Fruit fly (Drosophila melanogaster) S2 (cell line): Measurements from ENCODE around the gene VhaAC45RP.

Experiments
- CG8478 ChIP-seq: fragments of >200 bp; optimal IDR thresholded peaks from 2 replicates; lab custom pipeline; 2018
- CTCF ChIP-seq, 2 experiments: fragments of >200 bp; optimal IDR thresholded peaks; 2 replicates each; lab custom pipeline; 2018

Gene VhaAC45RP

dm6 chr3R:30170671-30171667 lies 4.8 kb upstream of the VhaAC45RP start, which contains the start of gene Rsod:
Gene Rsod, minus strand, starts transcription at chr3R:30171207.
- TF ChIP-seq CTCF (optimal IDR thresholded peaks at IDR 0.05; lab: Kevin White, UChicago) = no peak
- no peak for TF ChIP-seq CG8478 (lab: Kevin White, UChicago)

DNA sequence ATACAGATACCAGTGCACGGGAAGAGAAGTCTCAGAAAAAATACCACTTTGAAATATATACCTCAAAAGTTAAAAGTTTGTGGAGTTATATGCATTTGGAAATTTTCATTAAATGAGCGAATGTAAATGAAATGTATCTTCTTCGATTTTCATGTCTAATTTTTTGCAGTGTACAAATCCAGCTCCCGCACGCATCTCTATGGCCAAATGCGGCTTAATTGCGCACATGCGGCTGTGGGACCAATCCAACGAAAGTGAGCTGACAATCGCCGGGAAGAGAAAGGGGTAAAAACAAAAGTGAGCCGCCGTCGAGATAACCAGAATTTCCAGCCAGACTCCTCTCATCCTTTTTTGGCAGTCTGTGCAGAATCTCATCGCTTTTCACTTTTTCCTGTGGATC lies 2.1 kb downstream of the VhaAC45RP start:
- TF ChIP-seq CTCF (optimal IDR thresholded peaks at IDR 0.05; lab: Kevin White, UChicago) = no peak
- no peak for TF ChIP-seq CG8478 (lab: Kevin White, UChicago)

DNA sequence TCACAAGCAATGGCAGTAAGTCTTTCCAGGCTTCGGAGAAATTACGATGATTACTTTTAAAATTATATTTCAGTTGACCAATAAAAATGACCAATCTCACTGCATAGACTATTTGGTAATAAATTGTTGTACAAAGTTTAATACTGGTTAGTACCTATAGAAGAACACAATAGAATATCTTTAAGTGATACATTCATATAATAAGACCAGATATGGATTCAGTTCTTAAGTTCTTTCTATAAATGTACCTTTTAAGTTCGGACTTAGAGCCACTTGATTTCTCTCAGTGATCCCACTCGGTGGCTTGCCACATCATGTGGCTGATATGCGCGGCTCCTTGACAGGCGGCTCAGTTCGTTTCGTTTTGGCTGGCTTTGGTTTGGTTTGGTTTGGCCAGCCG lies 3.0 kb downstream of the VhaAC45RP start:
- TF ChIP-seq CTCF (optimal IDR thresholded peaks at IDR 0.05; lab: Kevin White, UChicago) (no peak), CG8478 (lab: Kevin White, UChicago) (no peak)

dm6 chr3R:30160312-30160942 lies 5.8 kb downstream of the VhaAC45RP start, which contains the start of gene CG11498:
Gene CG11498, minus strand, starts transcription at chr3R:30160473.
- TF ChIP-seq CG8478 (lab: Kevin White, UChicago) (no peak), CTCF (optimal IDR thresholded peaks at IDR 0.05; lab: Kevin White, UChicago) (no peak)

DNA sequence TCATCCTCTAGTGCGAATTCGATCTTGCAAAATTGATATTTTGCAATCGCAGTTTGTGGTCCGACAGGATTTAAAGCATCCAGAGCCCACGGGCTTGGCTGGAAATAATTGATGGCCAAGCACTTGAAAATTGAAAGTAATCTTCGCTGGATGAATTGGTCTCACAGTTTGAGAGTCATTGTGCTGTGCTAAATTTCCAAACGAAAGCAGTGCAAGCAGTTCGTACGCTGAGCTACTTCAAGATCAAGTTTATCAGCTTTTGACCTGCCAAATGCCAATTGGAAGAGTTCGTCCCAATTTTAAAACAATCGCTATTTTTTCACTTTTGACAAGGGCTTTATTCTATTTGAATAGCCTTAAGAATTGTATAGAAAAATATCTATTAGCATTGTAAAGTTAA lies 12.4 kb downstream of the VhaAC45RP start:
- TF ChIP-seq CTCF (optimal IDR thresholded peaks at IDR 0.05; lab: Kevin White, UChicago) (peak in 1 of 2 experiments; percentile 56), CG8478 (lab: Kevin White, UChicago) (no peak)

- TF ChIP-seq CTCF (optimal IDR thresholded peaks at IDR 0.05; lab: Kevin White, UChicago) (no peak), CG8478 (lab: Kevin White, UChicago) (no peak)
Observed at dm6 chr3R:30151300-30152109, 14.7 kb downstream of the VhaAC45RP start, which contains the start of gene CG15529. Gene CG15529, plus strand, starts transcription at chr3R:30152059.

dm6 chr3R:30150602-30151001 lies 15.6 kb downstream of the VhaAC45RP start:
- TF ChIP-seq CG8478 (lab: Kevin White, UChicago) (no peak), CTCF (optimal IDR thresholded peaks at IDR 0.05; lab: Kevin White, UChicago) (no peak)

- TF ChIP-seq CG8478 (lab: Kevin White, UChicago) (no peak), CTCF (optimal IDR thresholded peaks at IDR 0.05; lab: Kevin White, UChicago) (no peak)
Observed at dm6 chr3R:30149506-30149905, 16.7 kb downstream of the VhaAC45RP start, which contains the start of gene AdoR. Gene AdoR, minus strand, starts transcription at chr3R:30149606.

dm6 chr3R:30134063-30135047 lies 31.9 kb downstream of the VhaAC45RP start, which contains the start of gene Tpi:
Gene Tpi, minus strand, starts transcription at chr3R:30134599.
- TF ChIP-seq CG8478 (lab: Kevin White, UChicago) (no peak), CTCF (optimal IDR thresholded peaks at IDR 0.05; lab: Kevin White, UChicago) (no peak)

DNA sequence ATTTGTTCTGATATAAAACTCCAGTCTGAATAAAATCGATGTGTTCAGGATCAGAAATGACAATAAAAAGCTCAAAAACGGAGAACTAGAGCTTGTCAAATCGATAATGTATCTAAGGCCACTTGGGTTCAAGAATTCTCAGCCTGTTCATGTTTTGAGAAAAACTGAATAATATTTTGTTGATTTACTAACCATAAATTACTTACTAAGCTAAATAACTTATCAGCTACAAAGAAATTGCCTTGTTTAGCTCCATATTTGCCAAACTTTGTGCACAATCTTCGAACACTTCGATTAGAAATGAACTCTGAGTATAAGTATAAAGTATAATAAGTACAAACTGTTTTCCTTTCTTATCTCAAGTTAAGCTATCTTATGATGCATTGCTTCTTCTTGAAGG lies 33.9 kb downstream of the VhaAC45RP start, which contains the start of gene CG31029:
TSS of gene CG31029 (minus strand) at position 101 of the 400 bp plus-strand sequence.
- TF ChIP-seq CTCF (optimal IDR thresholded peaks at IDR 0.05; lab: Kevin White, UChicago) = no peak

- TF ChIP-seq CTCF (optimal IDR thresholded peaks at IDR 0.05; lab: Kevin White, UChicago) = no peak
- no peak for TF ChIP-seq CG8478 (lab: Kevin White, UChicago)
Observed at dm6 chr3R:30129019-30129418, 37.2 kb downstream of the VhaAC45RP start, which contains the start of gene Ppi1. Gene Ppi1, minus strand, starts transcription at chr3R:30129119.

- TF ChIP-seq CTCF (optimal IDR thresholded peaks at IDR 0.05; lab: Kevin White, UChicago) (no peak), CG8478 (lab: Kevin White, UChicago) (no peak)
Observed at dm6 chr3R:30124635-30125034, 41.6 kb downstream of the VhaAC45RP start, which contains the start of gene CG45073. Gene CG45073, minus strand, starts transcription at chr3R:30124735.

DNA sequence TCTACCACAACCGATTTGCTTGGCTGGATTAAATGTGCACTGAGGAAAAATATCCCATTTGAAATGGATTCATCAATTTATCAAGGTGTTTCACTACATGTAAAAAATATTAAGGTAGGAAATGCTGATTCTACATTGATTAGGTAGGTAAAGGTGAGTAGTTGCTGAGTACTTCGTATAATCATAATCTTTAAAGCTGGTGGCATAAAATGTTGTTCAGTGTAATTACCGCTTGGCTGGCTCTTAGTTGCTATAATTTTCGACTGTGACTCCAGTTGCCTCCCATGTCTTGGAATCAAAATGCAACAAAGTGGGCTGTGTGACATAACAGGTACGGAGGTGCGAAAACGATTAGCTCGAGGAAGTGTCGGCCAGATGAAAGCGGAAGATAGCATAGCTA lies 43.1 kb downstream of the VhaAC45RP start, which contains the start of gene CG45072:
TSS of gene CG45072 (minus strand) at position 101 of the 400 bp plus-strand sequence.
- TF ChIP-seq CTCF (optimal IDR thresholded peaks at IDR 0.05; lab: Kevin White, UChicago) = no peak
- TF ChIP-seq CG8478 (lab: Kevin White, UChicago) = no peak
